Fruit fly (Drosophila melanogaster): ENCODE measurements around the gene naz.
A peak's percentile ranks its signal among the peaks of the same experiment; 100 is the strongest.

The naz gene

DNA sequence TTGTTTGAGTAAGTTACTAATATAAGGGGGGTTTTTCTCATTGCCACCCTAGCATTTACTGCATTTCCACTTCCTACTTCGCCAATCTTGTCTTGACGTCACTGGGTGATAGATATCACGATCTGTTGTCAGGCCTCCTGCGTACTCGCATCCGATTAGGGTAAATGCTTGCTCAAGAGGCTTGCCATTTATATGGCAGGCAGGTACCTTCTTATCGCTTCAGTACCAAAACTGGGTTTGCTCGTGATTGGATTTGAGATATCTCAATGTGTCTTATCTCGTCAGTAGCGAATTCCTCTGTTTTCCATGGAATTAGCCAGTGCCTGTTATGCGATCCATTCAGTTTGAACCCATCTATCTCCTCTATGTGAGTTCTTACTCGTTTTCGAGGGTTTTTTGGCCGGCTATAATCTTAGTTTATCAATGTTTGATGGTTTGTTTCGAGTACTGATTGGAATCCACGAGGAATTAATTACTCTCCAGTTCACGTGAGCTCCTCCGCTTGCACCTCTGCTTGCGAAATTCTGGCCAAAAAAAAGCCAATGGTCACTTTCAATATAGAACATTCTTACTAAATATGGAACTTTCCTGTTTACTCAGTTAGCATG lies 47.8 kb downstream of the naz start (continued):
- TF ChIP-seq abd-A (tag; optimal IDR thresholded peaks at IDR 0.05) (no peak), btn (GFP tag; optimal IDR thresholded peaks at IDR 0.05) (no peak), maf-S (GFP tag; optimal IDR thresholded peaks at IDR 0.05) (no peak), toy (GFP tag; IDR thresholded peaks at IDR 0.05) (no peak), h (optimal IDR thresholded peaks at IDR 0.05) (no peak), Dll (GFP tag; IDR thresholded peaks at IDR 0.05; ENCODE audit: partially characterized antibody) (no peak), gem (tag; optimal IDR thresholded peaks at IDR 0.05) (no peak), CG12391 (tag; optimal IDR thresholded peaks at IDR 0.05) (no peak), CkIIα-i1 (GFP tag; IDR thresholded peaks at IDR 0.05) (no peak), CG11560 (tag; IDR thresholded peaks at IDR 0.05) (no peak), inv (GFP tag; IDR thresholded peaks at IDR 0.05; ENCODE audit: partially characterized antibody) (no peak), sug (tag; optimal IDR thresholded peaks at IDR 0.05) (peak; percentile 72), Dad (GFP tag; optimal IDR thresholded peaks at IDR 0.05) (no peak), CG6813 (GFP tag; optimal IDR thresholded peaks at IDR 0.05) (no peak), Aef1 (GFP tag; IDR thresholded peaks at IDR 0.05) (no peak), CG43689 (GFP tag; IDR thresholded peaks at IDR 0.05) (no peak), scrt (GFP tag; optimal IDR thresholded peaks at IDR 0.05) (no peak), rib (GFP tag; IDR thresholded peaks at IDR 0.05) (no peak), Bdp1 (GFP tag; optimal IDR thresholded peaks at IDR 0.05) (no peak), CG6272 (GFP tag; IDR thresholded peaks at IDR 0.05) (no peak), CG17612 (GFP tag; IDR thresholded peaks at IDR 0.05) (no peak), CG17328 (GFP tag; IDR thresholded peaks at IDR 0.05) (no peak), ranshi (GFP tag; IDR thresholded peaks at IDR 0.05) (no peak), Mad (GFP tag; optimal IDR thresholded peaks at IDR 0.05) (no peak), Pdp1 (GFP tag; optimal IDR thresholded peaks at IDR 0.05) (peak in 1 of 2 experiments; percentile 14), cwo (GFP tag; optimal IDR thresholded peaks at IDR 0.05) (peak; percentile 71), Side (GFP tag; optimal IDR thresholded peaks at IDR 0.05) (no peak), z (GFP tag; IDR thresholded peaks at IDR 0.05) (no peak), CG1233 (GFP tag; optimal IDR thresholded peaks at IDR 0.05) (no peak), CG9437 (GFP tag; optimal IDR thresholded peaks at IDR 0.05) (no peak), CG42726 (GFP tag; IDR thresholded peaks at IDR 0.05; ENCODE audit: partially characterized antibody) (no peak), gsb-n (tag; optimal IDR thresholded peaks at IDR 0.05) (no peak), grn (GFP tag; optimal IDR thresholded peaks at IDR 0.05) (peak; percentile 64), CG15479 (GFP tag; optimal IDR thresholded peaks at IDR 0.05) (peak; percentile 99), CG14441 (GFP tag; IDR thresholded peaks at IDR 0.05) (no peak), CG31224 (GFP tag; IDR thresholded peaks at IDR 0.05) (no peak), Abd-B (GFP tag; optimal IDR thresholded peaks at IDR 0.05) (no peak), CG2202 (tag; optimal IDR thresholded peaks at IDR 0.05) (no peak), pzg (GFP tag; optimal IDR thresholded peaks at IDR 0.05) (no peak)

DNA sequence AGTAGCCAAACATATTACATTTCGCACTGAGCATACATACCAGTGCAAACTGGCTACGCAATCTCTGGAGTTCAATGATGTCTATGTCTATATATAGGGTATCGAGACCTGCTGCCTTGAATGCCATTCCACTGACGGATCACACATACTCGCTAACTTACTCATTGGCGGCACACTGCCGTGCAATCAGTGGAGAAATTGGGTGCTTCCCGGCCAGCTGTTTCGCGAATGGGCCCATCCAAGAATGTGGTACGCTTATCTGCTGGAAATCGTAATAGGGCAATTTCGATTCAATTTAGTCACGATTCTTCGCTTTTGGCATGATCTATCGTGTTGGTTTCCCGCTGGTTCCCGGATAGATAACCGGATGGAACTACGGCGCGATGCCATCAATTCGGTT lies 48.6 kb downstream of the naz start:
- no peak for TF ChIP-seq CG17359 (tag; optimal IDR thresholded peaks at IDR 0.05)
- TF ChIP-seq mirr (GFP tag; optimal IDR thresholded peaks at IDR 0.05) = peak; percentile 2
- TF ChIP-seq gt (GFP tag; IDR thresholded peaks at IDR 0.05) = no peak
- no peak for TF ChIP-seq CHES-1-like (GFP tag; optimal IDR thresholded peaks at IDR 0.05)
- TF ChIP-seq exex (tag; optimal IDR thresholded peaks at IDR 0.05) = peak; percentile 40
- peak; percentile 7 for TF ChIP-seq gro (GFP tag; optimal IDR thresholded peaks at IDR 0.05)
- no peak for TF ChIP-seq nerfin-1 (tag; optimal IDR thresholded peaks at IDR 0.05)
- no peak for TF ChIP-seq ci (GFP tag; IDR thresholded peaks at IDR 0.05)
- TF ChIP-seq sd (tag; optimal IDR thresholded peaks at IDR 0.05) = peak; percentile 62
- no peak for TF ChIP-seq gsb (GFP tag; IDR thresholded peaks at IDR 0.05)

Measured in whole organism, embryonic.